Fruit fly (Drosophila melanogaster): Measurements from ENCODE around the gene CG44004.

- TF ChIP-seq Mnt (GFP tag; optimal IDR thresholded peaks at IDR 0.05): peak; percentile 83
- TF ChIP-seq bab1 (GFP tag; optimal IDR thresholded peaks at IDR 0.05): peak; percentile 77
- TF ChIP-seq kay (GFP tag; ENCODE audit: borderline replicate concordance): no peak
Measured at dm6 chr3L:18025907-18026306, 47.8 kb downstream of the CG44004 start.

All from whole organism, adult.